Worm (Caenorhabditis elegans) whole organism, late embryonic: ENCODE measurements around the gene fbxa-61.
A peak's percentile ranks its signal among the peaks of the same experiment; 100 is the strongest.

ENCODE experiments used
- F13H6.1 ChIP-seq: sonication (generic microtip); optimal IDR thresholded peaks from 2 replicates; lab custom pipeline; 2016; ENCODE audit warnings: missing genetic modification characterization, missing compliant biosample characterization
- T23F11.4 ChIP-seq: fragments of 200-800 bp; sonication (Bioruptor generic); optimal IDR thresholded peaks from 2 replicates; lab custom pipeline; 2018; ENCODE audit warnings: mild to moderate bottlenecking, missing genetic modification characterization, missing compliant biosample characterization
- ahr-1 ChIP-seq: sonication (generic microtip); optimal IDR thresholded peaks from 2 replicates; lab custom pipeline; 2016; ENCODE audit warnings: missing genetic modification characterization, missing compliant biosample characterization
- ama-1 ChIP-seq: fragments of 150-350 bp; optimal IDR thresholded peaks from 2 replicates; lab custom pipeline; 2014
- ceh-18 ChIP-seq: sonication (generic microtip); optimal IDR thresholded peaks from 2 replicates; lab custom pipeline; 2016; ENCODE audit warnings: missing genetic modification characterization, missing compliant biosample characterization
- ceh-19 ChIP-seq: fragments of 200-800 bp; sonication (Bioruptor generic); optimal IDR thresholded peaks from 2 replicates; lab custom pipeline; 2018; ENCODE audit warnings: mild to moderate bottlenecking, missing genetic modification characterization, missing compliant biosample characterization
- ceh-31 ChIP-seq: sonication (generic microtip); optimal IDR thresholded peaks from 2 replicates; lab custom pipeline; 2016; ENCODE audit warnings: missing genetic modification characterization, missing compliant biosample characterization
- ceh-34 ChIP-seq: sonication (generic microtip); optimal IDR thresholded peaks from 2 replicates; lab custom pipeline; 2016; ENCODE audit warnings: mild to moderate bottlenecking, missing genetic modification characterization, missing compliant biosample characterization
- dmd-4 ChIP-seq: sonication (generic microtip); optimal IDR thresholded peaks from 2 replicates; lab custom pipeline; 2016; ENCODE audit warnings: borderline replicate concordance, missing genetic modification characterization, missing compliant biosample characterization
- dve-1 ChIP-seq: sonication (generic microtip); optimal IDR thresholded peaks from 2 replicates; lab custom pipeline; 2017; ENCODE audit warnings: antibody characterized with exemption, mild to moderate bottlenecking, missing genetic modification characterization, missing compliant biosample characterization
- elt-2 ChIP-seq: sonication (generic microtip); optimal IDR thresholded peaks from 2 replicates; lab custom pipeline; 2016; ENCODE audit warnings: missing genetic modification reagents, missing genetic modification characterization, missing compliant biosample characterization
- elt-4 ChIP-seq: sonication (generic microtip); optimal IDR thresholded peaks from 2 replicates; lab custom pipeline; 2016; ENCODE audit warnings: missing genetic modification characterization, missing compliant biosample characterization
- ets-4 ChIP-seq: sonication (generic microtip); optimal IDR thresholded peaks from 2 replicates; lab custom pipeline; 2016; ENCODE audit warnings: missing genetic modification characterization, missing compliant biosample characterization
- fax-1 ChIP-seq: sonication (generic microtip); optimal IDR thresholded peaks from 2 replicates; lab custom pipeline; 2016; ENCODE audit warnings: missing genotype, missing genetic modification characterization, missing compliant biosample characterization
- fkh-10 ChIP-seq: fragments of 150-350 bp; optimal IDR thresholded peaks from 2 replicates; lab custom pipeline; 2014; ENCODE audit warnings: missing biosample characterization, missing genetic modification reagents, missing genetic modification characterization
- fkh-6 ChIP-seq: sonication (generic microtip); optimal IDR thresholded peaks from 2 replicates; lab custom pipeline; 2016; ENCODE audit warnings: missing genetic modification characterization, missing compliant biosample characterization
- gmeb-2 ChIP-seq: sonication (generic microtip); optimal IDR thresholded peaks from 2 replicates; lab custom pipeline; 2016; ENCODE audit warnings: missing genetic modification characterization, inconsistent platforms, missing compliant biosample characterization
- hlh-30 ChIP-seq: sonication (generic microtip); optimal IDR thresholded peaks from 2 replicates; lab custom pipeline; 2017; ENCODE audit warnings: antibody characterized with exemption, missing genetic modification characterization, missing compliant biosample characterization; ENCODE audit not compliant: insufficient read depth
- hlh-6 ChIP-seq: sonication (generic microtip); optimal IDR thresholded peaks from 2 replicates; lab custom pipeline; 2016; ENCODE audit warnings: missing genotype, missing genetic modification characterization, missing compliant biosample characterization
- hlh-8 ChIP-seq: sonication (generic microtip); optimal IDR thresholded peaks from 2 replicates; lab custom pipeline; 2016; ENCODE audit warnings: missing genotype, missing genetic modification characterization, missing compliant biosample characterization
- lim-6 ChIP-seq: sonication (generic microtip); optimal IDR thresholded peaks from 2 replicates; lab custom pipeline; 2016; ENCODE audit warnings: missing genetic modification characterization, missing compliant biosample characterization
- nfya-1 ChIP-seq: sonication (generic microtip); optimal IDR thresholded peaks from 2 replicates; lab custom pipeline; 2017; ENCODE audit warnings: missing genetic modification characterization, mild to moderate bottlenecking, missing compliant biosample characterization, antibody characterized with exemption, moderate library complexity
- npax-4 ChIP-seq: sonication (generic microtip); optimal IDR thresholded peaks from 2 replicates; lab custom pipeline; 2016; ENCODE audit warnings: missing genetic modification characterization, missing compliant biosample characterization
- pag-3 ChIP-seq: sonication (generic microtip); optimal IDR thresholded peaks from 2 replicates; lab custom pipeline; 2016; ENCODE audit warnings: missing compliant biosample characterization, missing genetic modification characterization, borderline replicate concordance
- pax-1 ChIP-seq: fragments of 150-350 bp; optimal IDR thresholded peaks from 2 replicates; lab custom pipeline; 2014; ENCODE audit warnings: missing biosample characterization, missing genetic modification characterization
- pha-4 ChIP-seq: fragments of 150-350 bp; optimal IDR thresholded peaks from 2 replicates; lab custom pipeline; 2018; ENCODE audit warnings: missing biosample characterization, missing genetic modification reagents, missing genetic modification characterization
- ref-2 ChIP-seq: sonication (generic microtip); optimal IDR thresholded peaks from 2 replicates; lab custom pipeline; 2016; ENCODE audit warnings: missing genetic modification characterization, missing compliant biosample characterization
- rnt-1 ChIP-seq: sonication (generic microtip); optimal IDR thresholded peaks from 2 replicates; lab custom pipeline; 2016; ENCODE audit warnings: missing genetic modification characterization, missing compliant biosample characterization
- sdc-2 ChIP-seq: sonication (generic microtip); optimal IDR thresholded peaks from 2 replicates; lab custom pipeline; 2016; ENCODE audit warnings: missing genotype, missing genetic modification characterization, missing compliant biosample characterization
- sox-2 ChIP-seq: fragments of 200-800 bp; sonication (Bioruptor generic); IDR thresholded peaks from 2 replicates; pipeline ENCODE4 v1.3.6; 2022; ENCODE audit warnings: missing genetic modification reagents, missing genetic modification characterization, missing compliant biosample characterization
- sox-4 ChIP-seq: sonication (generic microtip); optimal IDR thresholded peaks from 2 replicates; lab custom pipeline; 2017; ENCODE audit warnings: mild to moderate bottlenecking, missing genetic modification characterization, inconsistent platforms, missing compliant biosample characterization
- syd-9 ChIP-seq: sonication (generic microtip); optimal IDR thresholded peaks from 2 replicates; lab custom pipeline; 2016; ENCODE audit warnings: mild to moderate bottlenecking, missing genetic modification characterization, moderate library complexity, missing compliant biosample characterization
- tbx-2 ChIP-seq: sonication (generic microtip); optimal IDR thresholded peaks from 2 replicates; lab custom pipeline; 2016; ENCODE audit warnings: missing genetic modification characterization, missing compliant biosample characterization
- ttx-3 ChIP-seq: sonication (generic microtip); optimal IDR thresholded peaks from 2 replicates; lab custom pipeline; 2016; ENCODE audit warnings: missing genetic modification reagents, missing genetic modification characterization, missing compliant biosample characterization
- unc-3 ChIP-seq, 2 experiments: fragments of 200-800 bp in 1 of 2; sonication (Bioruptor generic) in 1 of 2; sonication (generic microtip) in 1 of 2; conservative IDR thresholded peaks in 1 of 2; optimal IDR thresholded peaks in 1 of 2; 2 replicates each; pipeline versions ENCODE4 v1.3.6 to Lab custom; 2016 to 2022; ENCODE audit warnings: missing compliant biosample characterization in 2 of 2, missing genetic modification characterization in 2 of 2, missing genetic modification reagents in 1 of 2
- ztf-16 ChIP-seq: sonication (generic microtip); optimal IDR thresholded peaks from 2 replicates; lab custom pipeline; 2017; ENCODE audit warnings: missing genetic modification characterization, missing compliant biosample characterization

Gene fbxa-61

DNA sequence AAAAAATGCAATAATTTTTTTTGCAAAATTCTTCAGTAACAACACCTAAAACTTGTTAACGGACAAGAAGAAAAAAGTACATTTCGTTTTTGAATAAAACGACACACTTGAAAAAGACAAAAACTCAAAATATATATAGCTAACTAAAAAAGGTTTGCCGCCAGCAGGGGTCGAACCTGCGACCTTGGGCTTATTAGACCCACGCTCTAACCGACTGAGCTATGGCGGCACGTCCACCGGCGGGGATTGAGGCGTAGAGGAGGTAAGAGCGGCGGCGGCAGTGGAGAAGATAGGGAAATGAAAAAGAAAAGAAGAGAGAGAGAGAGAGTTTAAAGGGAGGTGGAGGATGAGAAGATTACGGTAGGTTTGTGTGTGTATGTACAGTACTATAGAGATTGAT is 20.6 kb upstream of the fbxa-61 start (continued):
- TF ChIP-seq sox-4 (peak; percentile 52), ttx-3 (tag; lab: Kevin White, UChicago) (peak; percentile 29), fkh-6 (tag; lab: Kevin White, UChicago) (peak; percentile 31), ref-2 (tag; lab: Kevin White, UChicago) (peak; percentile 15), pax-1 (tag; lab: Kevin White, UChicago) (no peak), T23F11.4 (no peak), pha-4 (tag; lab: Kevin White, UChicago) (no peak), ets-4 (tag; lab: Kevin White, UChicago) (no peak), unc-3 (GFP tag; conservative IDR thresholded peaks at IDR 0.05; lab: Robert Waterston, UW) (no peak), unc-3 (tag; optimal IDR thresholded peaks at IDR 0.05; lab: Kevin White, UChicago) (no peak), gmeb-2 (tag; lab: Kevin White, UChicago) (peak; percentile 15), elt-4 (tag; lab: Kevin White, UChicago) (no peak), lim-6 (no peak), rnt-1 (tag; lab: Kevin White, UChicago) (no peak), hlh-8 (no peak), sox-2 (GFP tag; lab: Robert Waterston, UW) (0 out of 2 replicates have a peak, but pooled peaks have one; percentile 11), npax-4 (tag; lab: Kevin White, UChicago) (no peak), pag-3 (tag; lab: Kevin White, UChicago) (no peak), ceh-18 (tag; lab: Kevin White, UChicago) (peak; percentile 25), dmd-4 (tag; lab: Kevin White, UChicago) (no peak)

DNA sequence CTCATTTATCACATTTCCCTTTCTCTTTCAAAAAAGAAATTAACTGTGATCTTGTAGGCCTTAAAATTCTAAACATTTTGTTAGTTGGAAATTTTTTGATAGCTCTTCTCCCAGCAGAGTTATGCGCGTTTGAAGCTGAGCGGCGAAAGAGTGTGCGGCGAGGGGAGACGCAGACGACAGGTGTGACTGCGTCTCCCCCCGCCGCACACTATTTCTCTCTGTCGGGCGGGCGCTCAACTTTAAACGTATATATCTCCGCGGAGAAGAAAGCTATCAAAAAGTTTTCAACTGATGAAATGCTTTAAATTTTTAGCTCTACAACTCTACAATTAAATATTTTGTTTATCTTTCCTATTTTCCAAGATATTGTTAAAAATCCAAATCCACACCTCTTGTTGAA is 19.9 kb upstream of the fbxa-61 start:
- TF ChIP-seq F13H6.1 (tag; lab: Kevin White, UChicago) = no peak
- TF ChIP-seq ztf-16 = no peak
- no peak for TF ChIP-seq ref-2 (tag; lab: Kevin White, UChicago)
- no peak for TF ChIP-seq ceh-31 (tag; lab: Kevin White, UChicago)
- TF ChIP-seq hlh-6 (tag; lab: Kevin White, UChicago) = no peak
- no peak for TF ChIP-seq syd-9
- no peak for TF ChIP-seq sdc-2

- no peak for TF ChIP-seq fkh-10 (GFP tag; lab: Kevin White, UChicago)
- no peak for TF ChIP-seq ama-1 (lab: Kevin White, UChicago)
- TF ChIP-seq pax-1 (tag; lab: Kevin White, UChicago) = peak; percentile 30
- no peak for TF ChIP-seq ahr-1
- TF ChIP-seq ztf-16 = no peak
- TF ChIP-seq elt-2 = peak; percentile 85
Measured at ce11 chrIII:1220012-1220411, 18.8 kb upstream of the fbxa-61 start.

DNA sequence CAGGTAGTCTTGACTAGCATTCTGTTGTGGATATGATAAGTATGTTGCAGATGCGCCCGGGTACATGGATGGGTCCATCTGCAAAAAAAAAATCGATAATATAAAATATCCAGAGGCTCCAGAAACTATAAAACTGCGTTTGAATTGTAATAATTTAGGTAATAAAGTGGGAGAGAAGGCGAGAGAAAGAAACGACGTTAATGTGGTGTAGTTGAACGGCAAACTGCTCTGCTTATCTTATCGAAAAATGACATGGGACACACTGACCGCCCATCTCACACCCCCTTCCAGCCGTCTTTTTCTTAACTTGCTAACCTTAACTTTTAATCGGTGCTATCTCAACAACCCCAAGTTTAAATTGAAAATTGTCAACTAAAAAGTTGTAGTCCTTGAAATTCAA is 16.9 kb upstream of the fbxa-61 start:
- TF ChIP-seq elt-2 = peak; percentile 61
- TF ChIP-seq ceh-31 (tag; lab: Kevin White, UChicago) = no peak

DNA sequence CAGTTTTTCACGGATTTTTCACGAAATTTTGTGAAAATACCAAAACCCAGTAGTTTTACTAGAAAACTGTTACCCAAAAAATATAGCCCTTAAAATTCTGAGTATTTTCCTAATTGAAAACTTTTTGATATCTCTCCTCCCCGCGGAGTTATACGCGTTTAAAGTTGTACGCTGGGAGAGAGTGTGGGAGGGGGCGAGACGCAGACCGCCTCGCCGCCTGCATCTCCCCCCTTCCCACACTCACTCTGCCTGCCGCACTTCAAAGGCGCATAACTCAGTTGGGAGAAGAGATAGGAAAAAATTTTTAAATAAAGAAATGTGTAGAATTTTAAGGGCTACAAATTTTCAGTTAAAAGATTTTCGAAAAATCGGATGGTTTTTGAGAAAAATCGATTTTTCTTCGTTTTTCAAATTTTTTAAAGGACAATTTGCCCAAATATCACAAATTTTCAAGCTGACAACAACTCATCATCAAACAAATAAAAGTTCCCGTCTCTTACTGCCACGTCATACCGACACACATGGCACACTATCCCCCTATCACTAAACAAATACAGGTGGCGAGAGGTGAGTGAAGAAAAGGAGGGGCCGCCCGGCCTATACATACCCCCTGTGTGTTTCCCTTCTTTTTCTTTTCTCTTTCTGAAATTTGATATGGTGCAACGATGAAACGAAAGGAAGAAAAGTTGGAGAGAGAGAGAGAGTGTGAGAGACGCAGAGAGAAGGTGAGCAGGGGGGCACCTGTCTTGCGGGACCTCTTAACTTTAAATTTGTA is 15.3 kb upstream of the fbxa-61 start:
- peak; percentile 28 for TF ChIP-seq elt-2
- TF ChIP-seq hlh-30 (tag; lab: Kevin White, UChicago) = no peak
- TF ChIP-seq fax-1 (tag; lab: Kevin White, UChicago) = no peak
- TF ChIP-seq ceh-18 (tag; lab: Kevin White, UChicago) = peak; percentile 30
- TF ChIP-seq ceh-34 (tag; lab: Kevin White, UChicago) = peak; percentile 99
- peak; percentile 3 for TF ChIP-seq tbx-2 (tag; lab: Kevin White, UChicago)
- peak; percentile 39 for TF ChIP-seq nfya-1
- no peak for TF ChIP-seq ceh-19
- TF ChIP-seq dve-1 (tag; lab: Kevin White, UChicago) = peak; percentile 21
